Worm (Caenorhabditis elegans) whole organism, young adult: ENCODE data around the gene bet-2.

Experiments used
- D2030.7 ChIP-seq: fragments of 200-800 bp; sonication (Bioruptor generic); IDR thresholded peaks from 2 replicates; pipeline ENCODE4 v1.3.6; 2022; ENCODE audit warnings: missing genetic modification reagents, missing genetic modification characterization, missing compliant biosample characterization
- F10E7.11 ChIP-seq: sonication (generic microtip); optimal IDR thresholded peaks from 2 replicates; lab custom pipeline; 2017; ENCODE audit warnings: mild to moderate bottlenecking, missing genetic modification characterization, moderate library complexity, missing compliant biosample characterization
- F33H1.4 ChIP-seq: fragments of 200-800 bp; sonication (Bioruptor generic); IDR thresholded peaks from 2 replicates; pipeline ENCODE4 v1.3.6; 2022; ENCODE audit warnings: missing genetic modification reagents, missing genetic modification characterization, missing compliant biosample characterization
- F37B4.10 ChIP-seq: fragments of 200-800 bp; sonication (Bioruptor generic); IDR thresholded peaks from 2 replicates; pipeline ENCODE4 v1.3.6; 2022; ENCODE audit warnings: missing genetic modification characterization, missing compliant biosample characterization
- F49E8.2 ChIP-seq: sonication (generic microtip); optimal IDR thresholded peaks from 3 replicates; lab custom pipeline; 2017; ENCODE audit warnings: missing genetic modification characterization, mild to moderate bottlenecking, missing compliant biosample characterization, antibody characterized with exemption, moderate library complexity; ENCODE audit not compliant: insufficient read depth
- F55B11.4 ChIP-seq: sonication (generic microtip); optimal IDR thresholded peaks from 2 replicates; lab custom pipeline; 2016; ENCODE audit warnings: missing compliant biosample characterization, missing genetic modification characterization, borderline replicate concordance; ENCODE audit not compliant: insufficient read depth
- Y53G8AR.9 ChIP-seq: fragments of 200-800 bp; sonication (Bioruptor generic); conservative IDR thresholded peaks from 2 replicates; pipeline ENCODE4 v1.3.6; 2022; ENCODE audit warnings: missing genetic modification reagents, missing genetic modification characterization, missing compliant biosample characterization
- Y56A3A.18 ChIP-seq: fragments of 200-800 bp; sonication (Bioruptor generic); IDR thresholded peaks from 2 replicates; pipeline ENCODE4 v1.3.6; 2022; ENCODE audit warnings: missing genetic modification reagents, missing genetic modification characterization, missing compliant biosample characterization
- Y67H2A.10 ChIP-seq: fragments of 200-800 bp; sonication (Bioruptor generic); conservative IDR thresholded peaks from 2 replicates; pipeline ENCODE4 v1.3.6; 2022; ENCODE audit warnings: missing genetic modification reagents, missing genetic modification characterization, missing compliant biosample characterization
- akir-1 ChIP-seq: fragments of 200-800 bp; sonication (Bioruptor generic); optimal IDR thresholded peaks from 2 replicates; lab custom pipeline; 2018; ENCODE audit warnings: mild to moderate bottlenecking, missing genetic modification characterization, moderate library complexity, missing compliant biosample characterization
- aptf-2 ChIP-seq: fragments of 200-800 bp; sonication (Bioruptor generic); conservative IDR thresholded peaks from 2 replicates; pipeline ENCODE4 v1.3.6; 2022; ENCODE audit warnings: missing genetic modification reagents, missing genetic modification characterization, missing compliant biosample characterization
- atf-7 ChIP-seq: sonication (generic microtip); optimal IDR thresholded peaks from 2 replicates; lab custom pipeline; 2017; ENCODE audit warnings: mild to moderate bottlenecking, missing genetic modification characterization, missing compliant biosample characterization
- egrh-3 ChIP-seq: fragments of 200-800 bp; sonication (Bioruptor generic); IDR thresholded peaks from 2 replicates; pipeline ENCODE4 v1.3.6; 2022; ENCODE audit warnings: missing genetic modification reagents, missing genetic modification characterization, missing compliant biosample characterization
- fkh-3 ChIP-seq: sonication (generic microtip); optimal IDR thresholded peaks from 2 replicates; lab custom pipeline; 2016; ENCODE audit warnings: mild to moderate bottlenecking, missing genetic modification characterization, missing compliant biosample characterization
- hrde-1 ChIP-seq: sonication (generic microtip); optimal IDR thresholded peaks from 2 replicates; lab custom pipeline; 2016; ENCODE audit warnings: missing genetic modification characterization, mild to moderate bottlenecking, missing compliant biosample characterization, moderate library complexity, missing genotype, missing genetic modification reagents, borderline replicate concordance
- lin-26 ChIP-seq: fragments of 200-800 bp; sonication (Bioruptor generic); IDR thresholded peaks from 2 replicates; pipeline ENCODE4 v1.3.6; 2022; ENCODE audit warnings: missing genetic modification reagents, missing genetic modification characterization, missing compliant biosample characterization
- lir-1 ChIP-seq: fragments of 200-800 bp; sonication (Bioruptor generic); conservative IDR thresholded peaks from 2 replicates; pipeline ENCODE4 v1.3.6; 2022; ENCODE audit warnings: missing genetic modification reagents, missing genetic modification characterization, missing compliant biosample characterization
- lsy-27 ChIP-seq: sonication (generic microtip); optimal IDR thresholded peaks from 2 replicates; lab custom pipeline; 2017; ENCODE audit warnings: missing genetic modification characterization, mild to moderate bottlenecking, missing compliant biosample characterization, antibody characterized with exemption, missing genotype, borderline replicate concordance; ENCODE audit not compliant: insufficient read depth
- madf-10 ChIP-seq: sonication (generic microtip); optimal IDR thresholded peaks from 2 replicates; lab custom pipeline; 2016; ENCODE audit warnings: mild to moderate bottlenecking, missing genetic modification characterization, missing compliant biosample characterization
- madf-8 ChIP-seq: fragments of 200-800 bp; sonication (Bioruptor generic); conservative IDR thresholded peaks from 2 replicates; pipeline ENCODE4 v1.3.6; 2022; ENCODE audit warnings: missing genetic modification reagents, missing genetic modification characterization, missing compliant biosample characterization
- nhr-120 ChIP-seq: fragments of 200-800 bp; sonication (Bioruptor generic); IDR thresholded peaks from 2 replicates; pipeline ENCODE4 v1.3.6; 2022; ENCODE audit warnings: missing genetic modification characterization, missing compliant biosample characterization
- nhr-80 ChIP-seq: sonication (generic microtip); optimal IDR thresholded peaks from 2 replicates; lab custom pipeline; 2016; ENCODE audit warnings: missing genetic modification characterization, missing compliant biosample characterization
- nhr-90 ChIP-seq: sonication (generic microtip); optimal IDR thresholded peaks from 2 replicates; lab custom pipeline; 2016; ENCODE audit warnings: missing genotype, mild to moderate bottlenecking, missing genetic modification characterization, missing compliant biosample characterization
- pbrm-1 ChIP-seq: fragments of 200-800 bp; sonication (Bioruptor generic); IDR thresholded peaks from 2 replicates; pipeline ENCODE4 v1.3.6; 2022; ENCODE audit warnings: missing genetic modification reagents, missing genetic modification characterization, missing compliant biosample characterization
- pha-4 ChIP-seq: fragments of 150-350 bp; sonication (generic microtip); optimal IDR thresholded peaks from 2 replicates; lab custom pipeline; 2014; ENCODE audit warnings: missing biosample characterization, missing genetic modification reagents, missing genetic modification characterization
- sdz-38 ChIP-seq: sonication (generic microtip); optimal IDR thresholded peaks from 2 replicates; lab custom pipeline; 2016; ENCODE audit warnings: missing genotype, missing genetic modification characterization, missing compliant biosample characterization
- snpc-3.4 ChIP-seq: sonication (generic microtip); optimal IDR thresholded peaks from 2 replicates; lab custom pipeline; 2017; ENCODE audit warnings: missing genetic modification characterization, mild to moderate bottlenecking, missing compliant biosample characterization, antibody characterized with exemption, moderate library complexity, missing genotype, missing genetic modification reagents
- tbp1 ChIP-seq: fragments of 200-800 bp; sonication (Bioruptor generic); optimal IDR thresholded peaks from 2 replicates; lab custom pipeline; 2018; ENCODE audit warnings: mild to moderate bottlenecking, missing genetic modification characterization, missing compliant biosample characterization
- xnd-1 ChIP-seq: sonication (generic microtip); optimal IDR thresholded peaks from 2 replicates; lab custom pipeline; 2016; ENCODE audit warnings: missing genotype, missing genetic modification reagents, missing genetic modification characterization, missing compliant biosample characterization
- ztf-3 ChIP-seq: fragments of 200-800 bp; sonication (Bioruptor generic); optimal IDR thresholded peaks from 2 replicates; lab custom pipeline; 2018; ENCODE audit warnings: mild to moderate bottlenecking, missing genetic modification characterization, missing compliant biosample characterization
- ztf-6 ChIP-seq: fragments of 200-800 bp; sonication (Bioruptor generic); IDR thresholded peaks from 2 replicates; pipeline ENCODE4 v1.3.6; 2022; ENCODE audit warnings: missing genetic modification reagents, missing genetic modification characterization, missing compliant biosample characterization

The bet-2 gene

ce11 chrX:10533447-10533846, 35.6 kb upstream of the bet-2 start, which contains the start of gene glo-3:
TSS of gene glo-3 (plus strand) at chrX:10533699.
- TF ChIP-seq nhr-80 (tag; lab: Kevin White, UChicago) (peak; percentile 47), nhr-90 (tag; lab: Kevin White, UChicago) (no peak)
- TF ChIP-seq, all 124 proteins: peak for 1

- peak; percentile 62 for TF ChIP-seq nhr-80 (tag; lab: Kevin White, UChicago)
- TF ChIP-seq aptf-2 (GFP tag; lab: Robert Waterston, UW) = no peak
Measured at ce11 chrX:10534625-10535244, 34.3 kb upstream of the bet-2 start.

- TF ChIP-seq akir-1 = no peak
- TF ChIP-seq ztf-6 (GFP tag; lab: Robert Waterston, UW) = no peak
- no peak for TF ChIP-seq xnd-1 (tag; lab: Kevin White, UChicago)
- TF ChIP-seq fkh-3 (tag; lab: Kevin White, UChicago) = no peak
- TF ChIP-seq pbrm-1 (GFP tag; lab: Robert Waterston, UW) = no peak
- TF ChIP-seq F10E7.11 (tag; lab: Kevin White, UChicago) = no peak
- TF ChIP-seq madf-8 (GFP tag; lab: Robert Waterston, UW) = no peak
- no peak for TF ChIP-seq hrde-1 (tag; lab: Kevin White, UChicago)
- TF ChIP-seq snpc-3.4 (tag; lab: Kevin White, UChicago) = no peak
- TF ChIP-seq F33H1.4 (GFP tag; lab: Robert Waterston, UW) = no peak
- no peak for TF ChIP-seq F37B4.10 (GFP tag; lab: Robert Waterston, UW)
- TF ChIP-seq madf-10 (tag; lab: Kevin White, UChicago) = no peak
- no peak for TF ChIP-seq pha-4 (tag; lab: Kevin White, UChicago)
- no peak for TF ChIP-seq atf-7
- TF ChIP-seq tbp1 = no peak
- TF ChIP-seq lsy-27 (tag; lab: Kevin White, UChicago) = no peak
Measured at ce11 chrX:10541789-10542188, 27.3 kb upstream of the bet-2 start.

- TF ChIP-seq lin-26 (GFP tag; lab: Robert Waterston, UW) (no peak), egrh-3 (no peak), D2030.7 (no peak), Y53G8AR.9 (GFP tag; lab: Robert Waterston, UW) (no peak)
- TF ChIP-seq, all 124 proteins: peak for 0
Measured at ce11 chrX:10542313-10543048, 26.6 kb upstream of the bet-2 start, which contains the start of the genes F59F5.3 and F59F5.4. TSS of gene F59F5.3 (minus strand) at chrX:10542413. TSS of gene F59F5.4 (plus strand) at chrX:10542998.

- TF ChIP-seq hrde-1 (tag; lab: Kevin White, UChicago) (no peak), ztf-3 (GFP tag; lab: Kevin White, UChicago) (no peak), sdz-38 (tag; lab: Kevin White, UChicago) (no peak), Y56A3A.18 (GFP tag; lab: Robert Waterston, UW) (no peak), F49E8.2 (tag; lab: Kevin White, UChicago) (no peak), nhr-120 (no peak), Y67H2A.10 (GFP tag; lab: Robert Waterston, UW) (no peak), F55B11.4 (no peak), lir-1 (no peak), fkh-3 (tag; lab: Kevin White, UChicago) (no peak)
Measured at ce11 chrX:10545716-10546115, 23.4 kb upstream of the bet-2 start, which contains the start of gene F59F5.5. TSS of gene F59F5.5 (plus strand) at chrX:10546016.
